Fruit fly (Drosophila melanogaster): ENCODE measurements around the gene Gld.

- no peak for TF ChIP-seq cic (GFP tag; optimal IDR thresholded peaks at IDR 0.05)
- no peak for TF ChIP-seq CG11617 (GFP tag; optimal IDR thresholded peaks at IDR 0.05)
Measured at dm6 chr3R:7274973-7275525, 9.5 kb upstream of the Gld start.
